Worm (Caenorhabditis elegans) whole organism, young adult: Measurements from ENCODE around the gene K03B4.9.

Experiments used
- B0261.1 ChIP-seq: sonication (generic microtip); optimal IDR thresholded peaks from 2 replicates; lab custom pipeline; 2016; ENCODE audit warnings: mild to moderate bottlenecking, missing genetic modification characterization, moderate library complexity, missing compliant biosample characterization
- B0336.3 ChIP-seq: fragments of 200-800 bp; sonication (Bioruptor generic); IDR thresholded peaks from 2 replicates; pipeline ENCODE4 v1.3.6; 2022; ENCODE audit warnings: missing genetic modification characterization, missing compliant biosample characterization
- C17E4.6 ChIP-seq: fragments of 200-800 bp; sonication (Bioruptor generic); IDR thresholded peaks from 2 replicates; pipeline ENCODE4 v1.3.6; 2022; ENCODE audit warnings: missing genetic modification reagents, missing genetic modification characterization, missing compliant biosample characterization
- D2030.7 ChIP-seq: fragments of 200-800 bp; sonication (Bioruptor generic); IDR thresholded peaks from 2 replicates; pipeline ENCODE4 v1.3.6; 2022; ENCODE audit warnings: missing genetic modification reagents, missing genetic modification characterization, missing compliant biosample characterization
- F23B12.7 ChIP-seq: sonication (generic microtip); optimal IDR thresholded peaks from 2 replicates; lab custom pipeline; 2017; ENCODE audit warnings: missing genetic modification characterization, mild to moderate bottlenecking, missing compliant biosample characterization, antibody characterized with exemption, moderate library complexity; ENCODE audit not compliant: insufficient read depth
- F39B2.1 ChIP-seq: fragments of 200-800 bp; sonication (Bioruptor generic); IDR thresholded peaks from 2 replicates; pipeline ENCODE4 v1.3.6; 2022; ENCODE audit warnings: missing genetic modification reagents, missing genetic modification characterization, missing compliant biosample characterization
- F49E8.2 ChIP-seq: sonication (generic microtip); optimal IDR thresholded peaks from 3 replicates; lab custom pipeline; 2017; ENCODE audit warnings: missing genetic modification characterization, mild to moderate bottlenecking, missing compliant biosample characterization, antibody characterized with exemption, moderate library complexity; ENCODE audit not compliant: insufficient read depth
- F57C9.4 ChIP-seq: sonication (generic microtip); optimal IDR thresholded peaks from 2 replicates; lab custom pipeline; 2017; ENCODE audit warnings: mild to moderate bottlenecking, missing genetic modification characterization, missing compliant biosample characterization
- K12H6.12 ChIP-seq: fragments of 200-800 bp; sonication (Bioruptor generic); optimal IDR thresholded peaks from 2 replicates; lab custom pipeline; 2018; ENCODE audit warnings: mild to moderate bottlenecking, missing genetic modification characterization, missing compliant biosample characterization
- Y53F4B.3 ChIP-seq: fragments of 200-800 bp; sonication (Bioruptor generic); IDR thresholded peaks from 2 replicates; pipeline ENCODE4 v1.3.6; 2022; ENCODE audit warnings: missing genetic modification reagents, missing genetic modification characterization, missing compliant biosample characterization
- aptf-2 ChIP-seq: fragments of 200-800 bp; sonication (Bioruptor generic); conservative IDR thresholded peaks from 2 replicates; pipeline ENCODE4 v1.3.6; 2022; ENCODE audit warnings: missing genetic modification reagents, missing genetic modification characterization, missing compliant biosample characterization
- aptf-3 ChIP-seq: fragments of 200-800 bp; sonication (Bioruptor generic); IDR thresholded peaks from 2 replicates; pipeline ENCODE4 v1.3.6; 2022; ENCODE audit warnings: missing genetic modification characterization, missing compliant biosample characterization
- atf-7 ChIP-seq: sonication (generic microtip); optimal IDR thresholded peaks from 2 replicates; lab custom pipeline; 2017; ENCODE audit warnings: mild to moderate bottlenecking, missing genetic modification characterization, missing compliant biosample characterization
- attf-5 ChIP-seq: fragments of 200-800 bp; sonication (Bioruptor generic); optimal IDR thresholded peaks from 2 replicates; lab custom pipeline; 2018; ENCODE audit warnings: mild to moderate bottlenecking, missing genetic modification characterization, missing compliant biosample characterization
- bed-1 ChIP-seq: fragments of 200-800 bp; sonication (Bioruptor generic); IDR thresholded peaks from 2 replicates; pipeline ENCODE4 v1.3.6; 2022; ENCODE audit warnings: missing genetic modification reagents, missing genetic modification characterization, missing compliant biosample characterization
- ccch-3 ChIP-seq: fragments of 200-800 bp; sonication (Bioruptor generic); optimal IDR thresholded peaks from 2 replicates; lab custom pipeline; 2018; ENCODE audit warnings: mild to moderate bottlenecking, missing genetic modification characterization, missing compliant biosample characterization
- cebp-1 ChIP-seq, 2 experiments: fragments of 200-800 bp in 1 of 2; sonication (Bioruptor generic) in 1 of 2; sonication (generic microtip) in 1 of 2; IDR thresholded peaks in 1 of 2; optimal IDR thresholded peaks in 1 of 2; 2 replicates each; pipeline versions ENCODE4 v1.3.6 to Lab custom; 2017 to 2022; ENCODE audit warnings: missing compliant biosample characterization in 2 of 2, missing genetic modification characterization in 2 of 2, mild to moderate bottlenecking in 1 of 2, missing genetic modification reagents in 1 of 2, moderate library complexity in 1 of 2
- ceh-27 ChIP-seq: fragments of 200-800 bp; sonication (Bioruptor generic); optimal IDR thresholded peaks from 2 replicates; lab custom pipeline; 2018; ENCODE audit warnings: mild to moderate bottlenecking, missing genetic modification characterization, moderate library complexity, missing compliant biosample characterization
- ceh-58 ChIP-seq: fragments of 200-800 bp; sonication (Bioruptor generic); IDR thresholded peaks from 2 replicates; pipeline ENCODE4 v1.3.6; 2022; ENCODE audit warnings: missing genetic modification characterization, missing compliant biosample characterization
- ceh-79 ChIP-seq: sonication (generic microtip); optimal IDR thresholded peaks from 2 replicates; lab custom pipeline; 2017; ENCODE audit warnings: mild to moderate bottlenecking, missing genetic modification characterization, missing compliant biosample characterization
- ceh-91 ChIP-seq: fragments of 200-800 bp; sonication (Bioruptor generic); IDR thresholded peaks from 2 replicates; pipeline ENCODE4 v1.3.6; 2022; ENCODE audit warnings: missing genetic modification reagents, missing genetic modification characterization, missing compliant biosample characterization
- chd-7 ChIP-seq: sonication (generic microtip); optimal IDR thresholded peaks from 2 replicates; lab custom pipeline; 2016; ENCODE audit warnings: mild to moderate bottlenecking, missing genetic modification characterization, moderate library complexity, missing compliant biosample characterization
- dpff-1 ChIP-seq: sonication (generic microtip); optimal IDR thresholded peaks from 2 replicates; lab custom pipeline; 2017; ENCODE audit warnings: mild to moderate bottlenecking, missing genetic modification characterization, missing compliant biosample characterization
- efl-1 ChIP-seq: fragments of 150-350 bp; optimal IDR thresholded peaks from 2 replicates; lab custom pipeline; 2014; ENCODE audit warnings: missing biosample characterization, missing genetic modification reagents, missing genetic modification characterization
- egl-18 ChIP-seq: fragments of 200-800 bp; sonication (Bioruptor generic); IDR thresholded peaks from 2 replicates; pipeline ENCODE4 v1.3.6; 2022; ENCODE audit warnings: missing genetic modification reagents, missing genetic modification characterization, missing compliant biosample characterization
- egl-44 ChIP-seq: fragments of 200-800 bp; sonication (Bioruptor generic); IDR thresholded peaks from 2 replicates; pipeline ENCODE4 v1.3.6; 2022; ENCODE audit warnings: missing genetic modification reagents, missing genetic modification characterization, missing compliant biosample characterization
- egrh-3 ChIP-seq: fragments of 200-800 bp; sonication (Bioruptor generic); IDR thresholded peaks from 2 replicates; pipeline ENCODE4 v1.3.6; 2022; ENCODE audit warnings: missing genetic modification reagents, missing genetic modification characterization, missing compliant biosample characterization
- ekl-4 ChIP-seq: fragments of 200-800 bp; sonication (Bioruptor generic); IDR thresholded peaks from 2 replicates; pipeline ENCODE4 v1.3.6; 2022; ENCODE audit warnings: missing genetic modification reagents, missing genetic modification characterization, missing compliant biosample characterization
- fkh-3 ChIP-seq: sonication (generic microtip); optimal IDR thresholded peaks from 2 replicates; lab custom pipeline; 2016; ENCODE audit warnings: mild to moderate bottlenecking, missing genetic modification characterization, missing compliant biosample characterization
- hmg-1.2 ChIP-seq: fragments of 200-800 bp; sonication (Bioruptor generic); IDR thresholded peaks from 2 replicates; pipeline ENCODE4 v1.3.6; 2022; ENCODE audit warnings: missing genetic modification reagents, missing genetic modification characterization, missing compliant biosample characterization
- hmg-20 ChIP-seq: fragments of 200-800 bp; sonication (Bioruptor generic); IDR thresholded peaks from 2 replicates; pipeline ENCODE4 v1.3.6; 2022; ENCODE audit warnings: missing genetic modification reagents, missing genetic modification characterization, missing compliant biosample characterization
- hsf-1 ChIP-seq: fragments of 200-800 bp; sonication (Bioruptor generic); IDR thresholded peaks from 2 replicates; pipeline ENCODE4 v1.3.6; 2022; ENCODE audit warnings: missing genetic modification reagents, missing genetic modification characterization, missing compliant biosample characterization
- let-526 ChIP-seq: fragments of 200-800 bp; sonication (Bioruptor generic); IDR thresholded peaks from 2 replicates; pipeline ENCODE4 v1.3.6; 2022; ENCODE audit warnings: missing genetic modification reagents, missing genetic modification characterization, missing compliant biosample characterization
- lin-40 ChIP-seq: sonication (generic microtip); optimal IDR thresholded peaks from 2 replicates; lab custom pipeline; 2016; ENCODE audit warnings: missing genetic modification characterization, mild to moderate bottlenecking, missing compliant biosample characterization, missing genotype, missing genetic modification reagents
- madf-10 ChIP-seq: sonication (generic microtip); optimal IDR thresholded peaks from 2 replicates; lab custom pipeline; 2016; ENCODE audit warnings: mild to moderate bottlenecking, missing genetic modification characterization, missing compliant biosample characterization
- madf-3 ChIP-seq: fragments of 200-800 bp; sonication (Bioruptor generic); IDR thresholded peaks from 2 replicates; pipeline ENCODE4 v1.3.6; 2022; ENCODE audit warnings: missing genetic modification reagents, missing genetic modification characterization, missing compliant biosample characterization
- madf-8 ChIP-seq: fragments of 200-800 bp; sonication (Bioruptor generic); conservative IDR thresholded peaks from 2 replicates; pipeline ENCODE4 v1.3.6; 2022; ENCODE audit warnings: missing genetic modification reagents, missing genetic modification characterization, missing compliant biosample characterization
- mel-28 ChIP-seq: sonication (generic microtip); optimal IDR thresholded peaks from 2 replicates; lab custom pipeline; 2016; ENCODE audit warnings: borderline replicate concordance, mild to moderate bottlenecking, missing genetic modification characterization, missing compliant biosample characterization
- mxl-1 ChIP-seq: sonication (generic microtip); optimal IDR thresholded peaks from 2 replicates; lab custom pipeline; 2016; ENCODE audit warnings: missing genetic modification characterization, missing compliant biosample characterization
- nfya-2 ChIP-seq: fragments of 200-800 bp; sonication (Bioruptor generic); IDR thresholded peaks from 2 replicates; pipeline ENCODE4 v1.3.6; 2022; ENCODE audit warnings: missing genetic modification reagents, missing genetic modification characterization, missing compliant biosample characterization
- nfyb-1 ChIP-seq: fragments of 200-800 bp; sonication (Bioruptor generic); IDR thresholded peaks from 2 replicates; pipeline ENCODE4 v1.3.6; 2022; ENCODE audit warnings: missing genetic modification reagents, missing genetic modification characterization, missing compliant biosample characterization
- pha-4 ChIP-seq: fragments of 150-350 bp; sonication (generic microtip); optimal IDR thresholded peaks from 2 replicates; lab custom pipeline; 2014; ENCODE audit warnings: missing biosample characterization, missing genetic modification reagents, missing genetic modification characterization
- sdz-38 ChIP-seq: sonication (generic microtip); optimal IDR thresholded peaks from 2 replicates; lab custom pipeline; 2016; ENCODE audit warnings: missing genotype, missing genetic modification characterization, missing compliant biosample characterization
- sea-2 ChIP-seq: fragments of 200-800 bp; sonication (Bioruptor generic); IDR thresholded peaks from 2 replicates; pipeline ENCODE4 v1.3.6; 2022; ENCODE audit warnings: missing genetic modification characterization, missing compliant biosample characterization
- snpc-3.4 ChIP-seq: sonication (generic microtip); optimal IDR thresholded peaks from 2 replicates; lab custom pipeline; 2017; ENCODE audit warnings: missing genetic modification characterization, mild to moderate bottlenecking, missing compliant biosample characterization, antibody characterized with exemption, moderate library complexity, missing genotype, missing genetic modification reagents
- somi-1 ChIP-seq: fragments of 200-800 bp; sonication (Bioruptor generic); optimal IDR thresholded peaks from 2 replicates; lab custom pipeline; 2018; ENCODE audit warnings: mild to moderate bottlenecking, missing genetic modification characterization, missing compliant biosample characterization
- unc-130 ChIP-seq: sonication (generic microtip); optimal IDR thresholded peaks from 2 replicates; lab custom pipeline; 2016; ENCODE audit warnings: missing genetic modification reagents, missing genetic modification characterization, missing compliant biosample characterization
- unc-62 ChIP-seq: fragments of 150-350 bp; optimal IDR thresholded peaks from 2 replicates; lab custom pipeline; 2014; ENCODE audit warnings: missing biosample characterization, missing genetic modification reagents, missing genetic modification characterization
- ztf-22 ChIP-seq: fragments of 200-800 bp; sonication (Bioruptor generic); optimal IDR thresholded peaks from 2 replicates; lab custom pipeline; 2018; ENCODE audit warnings: mild to moderate bottlenecking, missing genetic modification characterization, moderate library complexity, missing compliant biosample characterization
- ztf-3 ChIP-seq: fragments of 200-800 bp; sonication (Bioruptor generic); optimal IDR thresholded peaks from 2 replicates; lab custom pipeline; 2018; ENCODE audit warnings: mild to moderate bottlenecking, missing genetic modification characterization, missing compliant biosample characterization

The K03B4.9 gene

DNA sequence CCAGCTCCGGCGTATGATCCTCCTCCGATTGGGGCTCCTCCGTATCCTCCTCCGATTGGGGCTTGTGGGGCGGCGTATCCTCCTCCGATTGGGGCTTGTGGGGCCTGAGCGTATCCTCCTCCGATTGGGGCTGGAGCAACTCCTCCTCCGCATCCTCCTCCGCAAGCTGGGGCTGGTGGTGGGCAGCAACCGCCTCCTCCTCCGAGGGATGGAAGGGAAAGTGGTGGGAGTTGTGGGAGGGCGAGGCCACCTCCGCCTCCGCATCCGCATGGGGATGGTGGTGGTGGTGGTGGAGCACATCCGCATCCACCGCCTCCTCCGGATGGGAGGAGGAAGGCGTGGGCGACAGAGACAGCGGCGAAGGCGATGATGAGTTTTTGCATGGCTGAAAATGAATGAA lies 24.5 kb downstream of the K03B4.9 start, which contains the start of gene F41F3.3:
TSS of gene F41F3.3 (minus strand) at position 383 of the 400 bp plus-strand sequence.
- TF ChIP-seq ceh-58 (GFP tag; lab: Robert Waterston, UW), result no peak
- peak; percentile 4 for TF ChIP-seq ztf-22
- no peak for TF ChIP-seq Y53F4B.3
- TF ChIP-seq egl-18 (GFP tag; lab: Robert Waterston, UW), result no peak
- TF ChIP-seq somi-1 (GFP tag; lab: Kevin White, UChicago), result no peak
- TF ChIP-seq ceh-91, result no peak
- TF ChIP-seq ccch-3 (GFP tag; lab: Kevin White, UChicago), result no peak
- no peak for TF ChIP-seq sdz-38 (tag; lab: Kevin White, UChicago)
- no peak for TF ChIP-seq mel-28 (tag; lab: Kevin White, UChicago)
- no peak for TF ChIP-seq sea-2
- peak; percentile 97 for TF ChIP-seq egrh-3
- no peak for TF ChIP-seq efl-1 (GFP tag; lab: Kevin White, UChicago)
- TF ChIP-seq fkh-3 (tag; lab: Kevin White, UChicago), result no peak
- no peak for TF ChIP-seq egl-44 (GFP tag; lab: Robert Waterston, UW)
- no peak for TF ChIP-seq hmg-1.2
- no peak for TF ChIP-seq F57C9.4
- no peak for TF ChIP-seq lin-40 (tag; lab: Kevin White, UChicago)
- TF ChIP-seq hsf-1 (GFP tag; lab: Robert Waterston, UW), result no peak
- no peak for TF ChIP-seq nfyb-1 (GFP tag; lab: Robert Waterston, UW)
- TF ChIP-seq aptf-2, result no peak
- no peak for TF ChIP-seq ztf-3 (GFP tag; lab: Kevin White, UChicago)
- no peak for TF ChIP-seq B0261.1 (tag; lab: Kevin White, UChicago)
- TF ChIP-seq let-526 (GFP tag; lab: Robert Waterston, UW), result no peak
- TF ChIP-seq madf-3, result 0 out of 2 replicates have a peak, but pooled peaks have one; percentile 4
- no peak for TF ChIP-seq ceh-79
- no peak for TF ChIP-seq mxl-1 (tag; lab: Kevin White, UChicago)
- TF ChIP-seq snpc-3.4, result no peak
- peak; percentile 16 for TF ChIP-seq attf-5 (GFP tag; lab: Kevin White, UChicago)
- TF ChIP-seq unc-62 (GFP tag; lab: Kevin White, UChicago), result no peak
- TF ChIP-seq C17E4.6 (GFP tag; lab: Robert Waterston, UW), result no peak
- TF ChIP-seq nfya-2 (GFP tag; lab: Robert Waterston, UW), result no peak
- no peak for TF ChIP-seq atf-7 (tag; lab: Kevin White, UChicago)
- no peak for TF ChIP-seq hmg-20
- TF ChIP-seq dpff-1 (tag; lab: Kevin White, UChicago), result no peak
- no peak for TF ChIP-seq D2030.7 (GFP tag; lab: Robert Waterston, UW)
- peak; percentile 33 for TF ChIP-seq chd-7
- no peak for TF ChIP-seq madf-10 (tag; lab: Kevin White, UChicago)
- no peak for TF ChIP-seq F49E8.2 (tag; lab: Kevin White, UChicago)
- no peak for TF ChIP-seq unc-130 (GFP tag; lab: Kevin White, UChicago)
- no peak for TF ChIP-seq B0336.3 (GFP tag; lab: Robert Waterston, UW)
- TF ChIP-seq pha-4 (tag; lab: Kevin White, UChicago), result no peak
- no peak for TF ChIP-seq F39B2.1 (GFP tag; lab: Robert Waterston, UW)
- TF ChIP-seq ceh-27, result peak; percentile 10
- TF ChIP-seq F23B12.7 (tag; lab: Kevin White, UChicago), result no peak
- TF ChIP-seq aptf-3 (GFP tag; lab: Robert Waterston, UW), result no peak
- no peak for TF ChIP-seq cebp-1 (GFP tag; IDR thresholded peaks at IDR 0.05; lab: Robert Waterston, UW)
- no peak for TF ChIP-seq cebp-1 (tag; optimal IDR thresholded peaks at IDR 0.05; lab: Kevin White, UChicago)
- no peak for TF ChIP-seq bed-1 (GFP tag; lab: Robert Waterston, UW)
- TF ChIP-seq madf-8 (GFP tag; lab: Robert Waterston, UW), result no peak
- no peak for TF ChIP-seq K12H6.12 (tag; lab: Kevin White, UChicago)
- TF ChIP-seq ekl-4 (GFP tag; lab: Robert Waterston, UW), result 0 out of 2 replicates have a peak, but pooled peaks have one; percentile 24
